Worm (Caenorhabditis elegans): ENCODE results near the gene T05E12.3.
A peak's percentile ranks its signal among the peaks of the same experiment; 100 is the strongest.

Gene T05E12.3

DNA sequence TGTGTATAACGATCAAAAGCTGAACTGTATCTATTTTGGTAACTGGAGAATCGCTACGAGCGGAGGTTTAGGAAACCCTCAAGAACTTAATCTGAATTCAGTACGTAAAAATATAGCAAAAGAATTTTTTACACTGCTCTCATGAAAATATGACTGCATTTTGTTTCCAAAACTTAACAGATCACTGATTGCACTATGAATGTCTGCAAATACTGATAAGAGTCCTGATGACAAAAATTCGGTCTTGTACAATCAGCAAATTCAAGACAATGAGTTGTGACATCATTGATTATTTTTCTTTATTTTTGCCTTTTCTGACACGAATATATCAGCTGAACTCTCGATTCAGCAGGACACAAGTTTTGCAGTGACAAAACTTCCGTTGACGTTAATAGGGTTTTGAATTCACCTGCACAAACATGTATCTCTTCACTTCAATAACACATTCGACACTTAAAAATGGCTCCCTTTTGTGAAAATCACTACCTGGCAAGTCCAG lies 12.2 kb upstream of the T05E12.3 start, which contains the start of gene srh-237:
Gene srh-237, plus strand, starts transcription at position 449 of the 499 bp plus-strand sequence.
- no peak for TF ChIP-seq D2030.7 (GFP tag; IDR thresholded peaks at IDR 0.05)
- TF ChIP-seq snpc-4 (GFP tag; optimal IDR thresholded peaks at IDR 0.05), result no peak
- TF ChIP-seq snpc-4 (tag; optimal IDR thresholded peaks at IDR 0.05), result peak in 1 of 4 experiments; percentile 25
- TF ChIP-seq B0035.1 (tag; optimal IDR thresholded peaks at IDR 0.05), result no peak
- no peak for TF ChIP-seq lin-40 (tag; optimal IDR thresholded peaks at IDR 0.05)
- TF ChIP-seq Y95B8A.8 (GFP tag; IDR thresholded peaks at IDR 0.05), result no peak
- no peak for TF ChIP-seq lin-35 (GFP tag; optimal IDR thresholded peaks at IDR 0.05)
- peak; percentile 67 for TF ChIP-seq nhr-80 (tag; optimal IDR thresholded peaks at IDR 0.05)
- TF ChIP-seq pbrm-1 (GFP tag; IDR thresholded peaks at IDR 0.05), result no peak
- no peak for TF ChIP-seq egrh-3 (GFP tag; IDR thresholded peaks at IDR 0.05)
- TF ChIP-seq ztf-22 (GFP tag; optimal IDR thresholded peaks at IDR 0.05), result no peak
- TF ChIP-seq dpff-1 (tag; optimal IDR thresholded peaks at IDR 0.05), result no peak
- no peak for TF ChIP-seq T07F8.4 (tag; optimal IDR thresholded peaks at IDR 0.05)
- no peak for TF ChIP-seq ztf-3 (GFP tag; optimal IDR thresholded peaks at IDR 0.05)
- TF ChIP-seq egl-18 (GFP tag; IDR thresholded peaks at IDR 0.05), result no peak
- TF ChIP-seq ztf-26 (tag; optimal IDR thresholded peaks at IDR 0.05), result no peak
- TF ChIP-seq hmg-1.2 (GFP tag; IDR thresholded peaks at IDR 0.05), result no peak
- no peak for TF ChIP-seq nhr-179 (tag; optimal IDR thresholded peaks at IDR 0.05)
- no peak for TF ChIP-seq fkh-3 (tag; optimal IDR thresholded peaks at IDR 0.05)

DNA sequence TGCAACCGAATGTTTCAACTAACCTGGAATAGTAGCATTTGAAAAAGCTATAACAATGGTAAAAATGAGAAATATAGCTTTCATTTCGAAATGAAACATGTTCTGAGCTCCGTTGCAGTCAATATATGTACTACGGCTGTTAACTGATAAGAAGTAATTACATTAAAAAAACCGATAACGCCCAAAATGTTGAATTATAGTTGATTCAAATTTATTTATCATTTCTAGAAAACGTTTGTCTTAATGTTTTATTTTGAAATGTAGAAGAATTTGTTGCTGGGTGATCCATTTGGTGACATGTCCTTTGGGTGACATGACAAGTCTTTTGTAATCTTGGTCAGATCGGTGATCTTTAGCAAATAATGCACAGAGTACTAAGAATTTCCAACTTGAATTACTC lies 11.6 kb upstream of the T05E12.3 start, which contains the start of gene T05E12.6:
Gene T05E12.6, minus strand, starts transcription at position 101 of the 400 bp plus-strand sequence.
- TF ChIP-seq repo-1 (tag; optimal IDR thresholded peaks at IDR 0.05) (no peak), bed-2 (GFP tag; IDR thresholded peaks at IDR 0.05) (no peak), F22D6.2 (tag; optimal IDR thresholded peaks at IDR 0.05) (no peak), ZK185.1 (tag; optimal IDR thresholded peaks at IDR 0.05; ENCODE audit: poor library complexity, severe bottlenecking) (no peak), lag-1 (GFP tag; IDR thresholded peaks at IDR 0.05) (no peak), rpc-1 (optimal IDR thresholded peaks at IDR 0.05) (no peak), rpc-1 (tag; optimal IDR thresholded peaks at IDR 0.05) (no peak), ceh-79 (tag; optimal IDR thresholded peaks at IDR 0.05) (no peak), hrde-1 (tag; optimal IDR thresholded peaks at IDR 0.05; ENCODE audit: borderline replicate concordance) (no peak)

DNA sequence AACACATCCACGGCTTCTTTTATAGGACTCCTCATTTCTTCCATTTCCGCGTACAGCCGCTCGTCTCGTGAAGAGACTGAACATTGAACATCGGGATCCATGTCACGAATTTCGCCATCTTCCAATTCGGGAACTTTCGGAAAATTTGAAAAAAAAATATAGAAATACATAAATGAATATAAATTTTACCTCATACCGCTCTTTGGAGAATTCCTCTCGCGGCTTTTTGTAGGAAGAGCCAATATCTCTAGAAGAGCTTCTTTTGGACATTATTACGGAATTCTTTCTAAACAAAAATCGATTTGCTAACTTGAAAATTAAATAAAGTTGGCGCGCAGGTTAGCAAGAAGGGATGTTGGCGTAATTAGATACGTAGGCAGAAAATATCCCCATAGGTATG lies 4.9 kb upstream of the T05E12.3 start, which contains the start of gene T05E12.9:
Gene T05E12.9, minus strand, starts transcription at position 101 of the 400 bp plus-strand sequence.
- TF ChIP-seq lin-26 (GFP tag; IDR thresholded peaks at IDR 0.05) (no peak), attf-3 (GFP tag; conservative IDR thresholded peaks at IDR 0.05) (no peak), nfyb-1 (GFP tag; IDR thresholded peaks at IDR 0.05) (no peak), lin-35 (GFP tag; optimal IDR thresholded peaks at IDR 0.05) (no peak), efl-1 (GFP tag; optimal IDR thresholded peaks at IDR 0.05) (no peak), bed-2 (GFP tag; IDR thresholded peaks at IDR 0.05) (no peak), nhr-90 (tag; optimal IDR thresholded peaks at IDR 0.05) (no peak), Y95B8A.8 (GFP tag; IDR thresholded peaks at IDR 0.05) (no peak), nhr-179 (tag; optimal IDR thresholded peaks at IDR 0.05) (no peak), lin-40 (tag; optimal IDR thresholded peaks at IDR 0.05) (no peak), hrde-1 (tag; optimal IDR thresholded peaks at IDR 0.05; ENCODE audit: borderline replicate concordance) (no peak), F22D6.2 (tag; optimal IDR thresholded peaks at IDR 0.05) (no peak), ekl-4 (GFP tag; IDR thresholded peaks at IDR 0.05) (no peak), lir-1 (GFP tag; conservative IDR thresholded peaks at IDR 0.05) (no peak), Y53F4B.3 (GFP tag; IDR thresholded peaks at IDR 0.05) (no peak)
